Worm (Caenorhabditis elegans) whole organism, L4 larva: ENCODE results near the gene B0454.6.

Experiments used
- F49E8.2 ChIP-seq: sonication (generic microtip); optimal IDR thresholded peaks from 2 replicates; lab custom pipeline; 2016; ENCODE audit warnings: missing compliant biosample characterization, mild to moderate bottlenecking, missing genetic modification characterization, borderline replicate concordance
- T20F7.1 ChIP-seq: fragments of 200-800 bp; sonication (Bioruptor generic); optimal IDR thresholded peaks from 2 replicates; lab custom pipeline; 2018; ENCODE audit warnings: mild to moderate bottlenecking, missing genetic modification characterization, missing compliant biosample characterization
- aly-2 ChIP-seq: sonication (generic microtip); optimal IDR thresholded peaks from 2 replicates; lab custom pipeline; 2018; ENCODE audit warnings: missing biosample characterization, missing genetic modification characterization
- egl-27 ChIP-seq: sonication (generic microtip); optimal IDR thresholded peaks from 3 replicates; lab custom pipeline; 2017; ENCODE audit warnings: missing biosample characterization, missing genetic modification reagents, missing genetic modification characterization
- fos-1 ChIP-seq: fragments of 150-350 bp; optimal IDR thresholded peaks from 2 replicates; lab custom pipeline; 2014; ENCODE audit warnings: missing biosample characterization, missing genetic modification characterization
- lin-13 ChIP-seq: fragments of 150-350 bp; optimal IDR thresholded peaks from 2 replicates; lab custom pipeline; 2014; ENCODE audit warnings: missing biosample characterization, missing genetic modification reagents, missing genetic modification characterization
- lin-29 ChIP-seq: fragments of 200-800 bp; sonication (Bioruptor generic); IDR thresholded peaks from 2 replicates; pipeline ENCODE4 v1.3.6; 2022; ENCODE audit warnings: missing genetic modification reagents, missing genetic modification characterization, missing compliant biosample characterization
- lin-38 ChIP-seq: fragments of 200-800 bp; sonication (Bioruptor generic); IDR thresholded peaks from 2 replicates; pipeline ENCODE4 v1.3.6; 2022; ENCODE audit warnings: missing genetic modification reagents, missing genetic modification characterization, missing compliant biosample characterization
- mdl-1 ChIP-seq, 2 experiments: fragments of 150-350 bp in 1 of 2; sonication (generic microtip) in 1 of 2; optimal IDR thresholded peaks; 2 replicates each; lab custom pipeline; 2014 to 2017; ENCODE audit warnings: missing biosample characterization in 2 of 2, missing genetic modification characterization in 2 of 2
- nhr-11 ChIP-seq: fragments of 150-350 bp; optimal IDR thresholded peaks from 2 replicates; lab custom pipeline; 2014; ENCODE audit warnings: missing biosample characterization, missing genetic modification characterization
- nhr-28 ChIP-seq: fragments of 150-350 bp; optimal IDR thresholded peaks from 2 replicates; lab custom pipeline; 2014; ENCODE audit warnings: missing biosample characterization, missing genetic modification characterization
- skn-1 ChIP-seq: fragments of 150-350 bp; optimal IDR thresholded peaks from 2 replicates; lab custom pipeline; 2014; ENCODE audit warnings: missing biosample characterization, missing genetic modification characterization
- snpc-4 ChIP-seq: fragments of 150-350 bp; optimal IDR thresholded peaks from 2 replicates; lab custom pipeline; 2014; ENCODE audit warnings: missing biosample characterization, missing genetic modification characterization
- ztf-11 ChIP-seq: fragments of 150-350 bp; optimal IDR thresholded peaks from 2 replicates; lab custom pipeline; 2014; ENCODE audit warnings: missing biosample characterization, missing genetic modification characterization

DNA sequence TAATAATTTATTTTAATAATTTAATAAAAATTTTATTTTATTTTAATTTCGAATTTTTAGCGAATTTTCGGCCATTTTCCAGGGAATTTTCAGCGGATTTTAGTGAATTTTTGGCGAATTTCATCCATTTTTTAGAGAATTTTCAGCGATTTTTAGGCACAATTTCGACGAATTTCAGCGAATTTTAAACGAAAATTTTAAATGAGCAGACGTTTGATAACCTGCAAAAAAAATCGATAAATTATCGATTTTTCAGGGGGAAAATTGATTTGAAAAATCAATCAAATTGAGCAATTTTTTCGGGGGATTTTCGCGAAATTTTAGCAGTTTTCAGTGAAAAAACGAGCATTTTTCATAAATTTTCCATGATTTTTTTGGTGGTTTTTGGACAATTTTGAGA is 36.1 kb downstream of the B0454.6 start:
- TF ChIP-seq lin-29 (GFP tag; lab: Robert Waterston, UW): no peak
- TF ChIP-seq snpc-4: no peak
- TF ChIP-seq mdl-1 (tag; optimal IDR thresholded peaks at IDR 0.05; lab: Kevin White, UChicago): no peak
- no peak for TF ChIP-seq F49E8.2 (tag; lab: Kevin White, UChicago)
- TF ChIP-seq lin-38 (GFP tag; lab: Robert Waterston, UW): no peak
- TF ChIP-seq egl-27 (tag; lab: Kevin White, UChicago): no peak
- no peak for TF ChIP-seq nhr-11 (tag; lab: Kevin White, UChicago)
- TF ChIP-seq T20F7.1 (GFP tag; lab: Kevin White, UChicago): no peak
- TF ChIP-seq fos-1: no peak
- TF ChIP-seq skn-1 (tag; lab: Kevin White, UChicago): no peak
- no peak for TF ChIP-seq nhr-28 (tag; lab: Kevin White, UChicago)
- no peak for TF ChIP-seq lin-13 (GFP tag; lab: Kevin White, UChicago)
- no peak for TF ChIP-seq ztf-11 (tag; lab: Kevin White, UChicago)
- TF ChIP-seq aly-2 (tag; lab: Kevin White, UChicago): no peak
